Fruit fly (Drosophila melanogaster): ENCODE measurements around the gene CG14275.

Gene CG14275

dm6 chr2L:8307817-8308551 is 19.3 kb upstream of the CG14275 start, which contains the start of the genes Ostgamma and Mettl14 (continued):
- TF ChIP-seq CG1024 (GFP tag; IDR thresholded peaks at IDR 0.05), result no peak
- TF ChIP-seq CG16813 (GFP tag; IDR thresholded peaks at IDR 0.05; ENCODE audit: partially characterized antibody), result peak; percentile 72
- no peak for TF ChIP-seq CG6254 (GFP tag; optimal IDR thresholded peaks at IDR 0.05)
- peak; percentile 36 for TF ChIP-seq trem (tag; optimal IDR thresholded peaks at IDR 0.05)
- TF ChIP-seq CG12391 (tag; optimal IDR thresholded peaks at IDR 0.05), result peak; percentile 57
- peak; percentile 16 for TF ChIP-seq PHDP (tag; optimal IDR thresholded peaks at IDR 0.05)
- TF ChIP-seq tin (GFP tag; optimal IDR thresholded peaks at IDR 0.05), result peak; percentile 7
- TF ChIP-seq CG15601 (tag; optimal IDR thresholded peaks at IDR 0.05), result peak; percentile 42
- TF ChIP-seq E2f2 (GFP tag; IDR thresholded peaks at IDR 0.05), result 0 out of 2 replicates have a peak, but pooled peaks have one; percentile 28
- TF ChIP-seq CG13424 (tag; optimal IDR thresholded peaks at IDR 0.05), result peak; percentile 16
- peak; percentile 81 for TF ChIP-seq CG34224 (GFP tag; IDR thresholded peaks at IDR 0.05; ENCODE audit: partially characterized antibody)
- TF ChIP-seq CG2120 (GFP tag; optimal IDR thresholded peaks at IDR 0.05), result peak; percentile 34
- peak; percentile 71 for TF ChIP-seq Doc3 (GFP tag; IDR thresholded peaks at IDR 0.05; ENCODE audit: partially characterized antibody)
- TF ChIP-seq Blimp-1 (GFP tag; optimal IDR thresholded peaks at IDR 0.05), result no peak
- peak; percentile 38 for TF ChIP-seq CG10267 (tag; optimal IDR thresholded peaks at IDR 0.05)
- TF ChIP-seq MESR4 (GFP tag; optimal IDR thresholded peaks at IDR 0.05), result peak; percentile 55
- TF ChIP-seq Fer1 (GFP tag; optimal IDR thresholded peaks at IDR 0.05), result peak; percentile 17
- TF ChIP-seq Hey (tag; optimal IDR thresholded peaks at IDR 0.05), result no peak
- 0 out of 2 replicates have a peak, but pooled peaks have one; percentile 5 for TF ChIP-seq tna (GFP tag; IDR thresholded peaks at IDR 0.05; ENCODE audit: partially characterized antibody)
- peak; percentile 19 for TF ChIP-seq phol (tag; optimal IDR thresholded peaks at IDR 0.05)
- TF ChIP-seq lbe (GFP tag; optimal IDR thresholded peaks at IDR 0.05), result peak; percentile 44
- TF ChIP-seq CG9817 (tag; optimal IDR thresholded peaks at IDR 0.05), result peak; percentile 3
- peak; percentile 44 for TF ChIP-seq CG30403 (GFP tag; optimal IDR thresholded peaks at IDR 0.05)
- peak; percentile 74; the same call in 2 of the 3 replicates for TF ChIP-seq CG34422 (GFP tag; IDR thresholded peaks at IDR 0.05)
- TF ChIP-seq amos (GFP tag; IDR thresholded peaks at IDR 0.05; ENCODE audit: partially characterized antibody), result peak; percentile 68
- no peak for TF ChIP-seq toy (GFP tag; IDR thresholded peaks at IDR 0.05)
- TF ChIP-seq Opbp (GFP tag; IDR thresholded peaks at IDR 0.05; ENCODE audit: partially characterized antibody), result peak; percentile 66; the same call in 2 of the 3 replicates
- peak in 1 of 3 experiments; percentile 31 for TF ChIP-seq lola (GFP tag; optimal IDR thresholded peaks at IDR 0.05)
- peak; percentile 76 for TF ChIP-seq CG4617 (GFP tag; optimal IDR thresholded peaks at IDR 0.05; ENCODE audit: borderline replicate concordance)
- peak; percentile 31 for TF ChIP-seq CG18262 (tag; optimal IDR thresholded peaks at IDR 0.05)
- peak; percentile 12 for TF ChIP-seq CG7271 (tag; optimal IDR thresholded peaks at IDR 0.05)
- TF ChIP-seq CG15696 (tag; optimal IDR thresholded peaks at IDR 0.05), result peak; percentile 9
- TF ChIP-seq crp (GFP tag; optimal IDR thresholded peaks at IDR 0.05), result peak in 1 of 2 experiments; percentile 65
- no peak for TF ChIP-seq CG6813 (GFP tag; optimal IDR thresholded peaks at IDR 0.05)
- TF ChIP-seq bbx (GFP tag; IDR thresholded peaks at IDR 0.05; ENCODE audit: partially characterized antibody), result peak; percentile 35; the same call in 1 of the 2 replicates
- TF ChIP-seq Myb (GFP tag; optimal IDR thresholded peaks at IDR 0.05), result no peak
- peak; percentile 68 for TF ChIP-seq hbn (GFP tag; IDR thresholded peaks at IDR 0.05; ENCODE audit: partially characterized antibody)
- peak; percentile 46 for TF ChIP-seq nmo (GFP tag; optimal IDR thresholded peaks at IDR 0.05)
- TF ChIP-seq CG2116 (GFP tag; optimal IDR thresholded peaks at IDR 0.05), result peak; percentile 91
- TF ChIP-seq Xrp1 (GFP tag; IDR thresholded peaks at IDR 0.05), result no peak
- TF ChIP-seq Sry-δ (GFP tag; optimal IDR thresholded peaks at IDR 0.05), result peak; percentile 74
- no peak for TF ChIP-seq emc (GFP tag; optimal IDR thresholded peaks at IDR 0.05)
- no peak for TF ChIP-seq dati (GFP tag; IDR thresholded peaks at IDR 0.05)
- no peak for TF ChIP-seq ap (GFP tag; IDR thresholded peaks at IDR 0.05)
- 0 out of 2 replicates have a peak, but pooled peaks have one; percentile 32 for TF ChIP-seq CG31441 (GFP tag; IDR thresholded peaks at IDR 0.05)
- TF ChIP-seq pzg (GFP tag; optimal IDR thresholded peaks at IDR 0.05), result peak; percentile 48

Data from whole organism, embryonic.